Worm (Caenorhabditis elegans) whole organism, late embryonic: ENCODE results near the gene nhr-168.

Experiments used
- ama-1 ChIP-seq: fragments of 150-350 bp; optimal IDR thresholded peaks from 2 replicates; lab custom pipeline; 2014
- dve-1 ChIP-seq: sonication (generic microtip); optimal IDR thresholded peaks from 2 replicates; lab custom pipeline; 2017; ENCODE audit warnings: antibody characterized with exemption, mild to moderate bottlenecking, missing genetic modification characterization, missing compliant biosample characterization
- tbx-2 ChIP-seq: sonication (generic microtip); optimal IDR thresholded peaks from 2 replicates; lab custom pipeline; 2016; ENCODE audit warnings: missing genetic modification characterization, missing compliant biosample characterization
- unc-86 ChIP-seq: sonication (generic microtip); optimal IDR thresholded peaks from 2 replicates; lab custom pipeline; 2016; ENCODE audit warnings: missing genetic modification characterization, missing compliant biosample characterization

DNA sequence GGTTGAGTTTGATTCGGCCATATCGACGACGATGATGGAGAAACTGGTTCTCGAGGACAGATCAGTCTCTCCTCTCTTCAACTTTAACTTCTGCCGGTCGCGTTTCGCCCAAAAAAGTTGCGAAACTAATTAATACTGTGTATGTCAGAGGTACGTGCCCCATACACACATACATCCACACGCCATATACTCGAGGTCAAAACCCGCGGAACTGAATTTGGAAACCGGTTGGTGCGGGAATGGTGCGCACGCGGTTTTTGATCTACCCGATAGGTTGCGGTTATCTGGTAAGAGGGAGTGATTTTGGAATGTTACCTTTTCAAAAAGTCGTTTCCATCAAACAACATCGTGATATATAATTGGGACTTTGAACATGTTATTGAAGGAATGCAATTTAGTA lies 46.5 kb upstream of the nhr-168 start, which contains the start of gene ifbp-1:
- no peak for TF ChIP-seq tbx-2 (tag; lab: Kevin White, UChicago)
- TF ChIP-seq ama-1 = no peak
- no peak for TF ChIP-seq unc-86 (tag; lab: Kevin White, UChicago)
- no peak for TF ChIP-seq dve-1 (tag; lab: Kevin White, UChicago)
